Worm (Caenorhabditis elegans): ENCODE data around the gene F17E9.3.

F17E9.3 gene

ce11 chrIV:8333034-8333433, 21.6 kb upstream of the F17E9.3 start:
- TF ChIP-seq madf-8 (GFP tag; conservative IDR thresholded peaks at IDR 0.05) (no peak), dpff-1 (tag; optimal IDR thresholded peaks at IDR 0.05) (no peak), gei-17 (GFP tag; optimal IDR thresholded peaks at IDR 0.05) (no peak), nhr-179 (tag; optimal IDR thresholded peaks at IDR 0.05) (no peak), egl-44 (GFP tag; IDR thresholded peaks at IDR 0.05) (no peak), cebp-1 (GFP tag; IDR thresholded peaks at IDR 0.05) (no peak), cebp-1 (tag; optimal IDR thresholded peaks at IDR 0.05) (no peak), C17E4.6 (GFP tag; IDR thresholded peaks at IDR 0.05) (no peak), F33H1.4 (GFP tag; IDR thresholded peaks at IDR 0.05) (no peak), F22D6.2 (tag; optimal IDR thresholded peaks at IDR 0.05) (no peak), sea-2 (GFP tag; IDR thresholded peaks at IDR 0.05) (no peak), T07F8.4 (tag; optimal IDR thresholded peaks at IDR 0.05) (no peak), ZK185.1 (tag; optimal IDR thresholded peaks at IDR 0.05; ENCODE audit: poor library complexity, severe bottlenecking) (no peak), nhr-90 (tag; optimal IDR thresholded peaks at IDR 0.05) (no peak), dpl-1 (GFP tag; optimal IDR thresholded peaks at IDR 0.05) (no peak), hlh-26 (GFP tag; conservative IDR thresholded peaks at IDR 0.05) (no peak), ama-1 (optimal IDR thresholded peaks at IDR 0.05) (no peak), ama-1 (GFP tag; optimal IDR thresholded peaks at IDR 0.05) (no peak), Y67H2A.10 (GFP tag; conservative IDR thresholded peaks at IDR 0.05) (no peak), him-1 (tag; optimal IDR thresholded peaks at IDR 0.05) (no peak), bed-2 (GFP tag; IDR thresholded peaks at IDR 0.05) (no peak), hlh-12 (tag; optimal IDR thresholded peaks at IDR 0.05) (no peak)

- TF ChIP-seq nhr-80 (tag; optimal IDR thresholded peaks at IDR 0.05), result no peak
- TF ChIP-seq repo-1 (tag; optimal IDR thresholded peaks at IDR 0.05), result no peak
- TF ChIP-seq ets-4 (GFP tag; optimal IDR thresholded peaks at IDR 0.05), result no peak
- no peak for TF ChIP-seq lin-35 (GFP tag; optimal IDR thresholded peaks at IDR 0.05)
- no peak for TF ChIP-seq lin-26 (GFP tag; IDR thresholded peaks at IDR 0.05)
- TF ChIP-seq egl-44 (GFP tag; IDR thresholded peaks at IDR 0.05), result no peak
- TF ChIP-seq madf-3 (GFP tag; IDR thresholded peaks at IDR 0.05), result no peak
- no peak for TF ChIP-seq pha-4 (tag; optimal IDR thresholded peaks at IDR 0.05)
- TF ChIP-seq dox-1 (GFP tag; IDR thresholded peaks at IDR 0.05), result no peak
Observed at ce11 chrIV:8333554-8333953, 21.1 kb upstream of the F17E9.3 start.

- TF ChIP-seq sptf-2 (GFP tag; optimal IDR thresholded peaks at IDR 0.05) (no peak), attf-6 (GFP tag; IDR thresholded peaks at IDR 0.05) (no peak), gei-17 (GFP tag; optimal IDR thresholded peaks at IDR 0.05) (no peak), madf-6 (GFP tag; IDR thresholded peaks at IDR 0.05) (no peak), ceh-91 (GFP tag; IDR thresholded peaks at IDR 0.05) (no peak), ztf-6 (GFP tag; IDR thresholded peaks at IDR 0.05) (no peak), T26A5.8 (tag; optimal IDR thresholded peaks at IDR 0.05) (no peak), chd-7 (tag; optimal IDR thresholded peaks at IDR 0.05) (no peak), B0336.3 (GFP tag; IDR thresholded peaks at IDR 0.05) (no peak), hlh-12 (tag; optimal IDR thresholded peaks at IDR 0.05) (no peak), ztf-25 (GFP tag; IDR thresholded peaks at IDR 0.05) (no peak), tbx-9 (tag; optimal IDR thresholded peaks at IDR 0.05; ENCODE audit: borderline replicate concordance) (no peak), madf-3 (GFP tag; IDR thresholded peaks at IDR 0.05) (no peak), K12H6.12 (tag; optimal IDR thresholded peaks at IDR 0.05) (no peak), nhr-179 (tag; optimal IDR thresholded peaks at IDR 0.05) (no peak)
Observed at ce11 chrIV:8333954-8333987, 20.9 kb upstream of the F17E9.3 start, which contains the start of gene his-31. Gene his-31 (minus strand): TSS chrIV:8333983.
